Worm (Caenorhabditis elegans) whole organism, L2 larva: ENCODE data around the gene C34D10.5.

ENCODE experiments used
- C34F6.9 ChIP-seq: fragments of 150-350 bp; optimal IDR thresholded peaks from 2 replicates; lab custom pipeline; 2014; ENCODE audit warnings: missing biosample characterization, missing genetic modification characterization
- F13H6.1 ChIP-seq: sonication (generic microtip); optimal IDR thresholded peaks from 2 replicates; lab custom pipeline; 2016; ENCODE audit warnings: missing genetic modification characterization, missing compliant biosample characterization
- Y55F3AM.14 ChIP-seq: fragments of 200-800 bp; sonication (Bioruptor generic); optimal IDR thresholded peaks from 2 replicates; lab custom pipeline; 2018; ENCODE audit warnings: mild to moderate bottlenecking, missing genetic modification characterization, missing compliant biosample characterization
- ZK546.5 ChIP-seq: sonication (generic microtip); optimal IDR thresholded peaks from 2 replicates; lab custom pipeline; 2017; ENCODE audit warnings: missing biosample characterization, missing genetic modification characterization
- blmp-1 ChIP-seq: sonication (generic microtip); optimal IDR thresholded peaks from 2 replicates; lab custom pipeline; 2017; ENCODE audit warnings: missing genetic modification characterization, mild to moderate bottlenecking, missing compliant biosample characterization, antibody characterized with exemption, moderate library complexity; ENCODE audit not compliant: insufficient read depth
- ceh-16 ChIP-seq: fragments of 150-350 bp; optimal IDR thresholded peaks from 2 replicates; lab custom pipeline; 2014; ENCODE audit warnings: missing biosample characterization, missing genetic modification characterization
- crh-2 ChIP-seq: sonication (generic microtip); optimal IDR thresholded peaks from 2 replicates; lab custom pipeline; 2017; ENCODE audit warnings: missing biosample characterization, missing genetic modification characterization
- egl-27 ChIP-seq: sonication (generic microtip); optimal IDR thresholded peaks from 3 replicates; lab custom pipeline; 2017; ENCODE audit warnings: missing biosample characterization, missing genetic modification reagents, missing genetic modification characterization
- elt-1 ChIP-seq: fragments of 150-350 bp; optimal IDR thresholded peaks from 2 replicates; lab custom pipeline; 2014; ENCODE audit warnings: missing biosample characterization, missing genetic modification characterization
- elt-3 ChIP-seq: sonication (generic microtip); optimal IDR thresholded peaks from 2 replicates; lab custom pipeline; 2017; ENCODE audit warnings: missing biosample characterization, missing genetic modification characterization
- fos-1 ChIP-seq: fragments of 150-350 bp; optimal IDR thresholded peaks from 2 replicates; lab custom pipeline; 2014; ENCODE audit warnings: missing biosample characterization, missing genetic modification characterization
- gmeb-1 ChIP-seq: fragments of 150-350 bp; optimal IDR thresholded peaks from 2 replicates; lab custom pipeline; 2014; ENCODE audit warnings: missing biosample characterization, missing genetic modification characterization
- lin-11 ChIP-seq: fragments of 150-350 bp; sonication (generic microtip); optimal IDR thresholded peaks from 2 replicates; lab custom pipeline; 2014; ENCODE audit warnings: missing biosample characterization, missing genetic modification characterization, inconsistent platforms, mixed read lengths
- lin-13 ChIP-seq: fragments of 150-350 bp; optimal IDR thresholded peaks from 2 replicates; lab custom pipeline; 2014; ENCODE audit warnings: missing biosample characterization, missing genetic modification reagents, missing genetic modification characterization
- lin-39 ChIP-seq: fragments of 150-350 bp; optimal IDR thresholded peaks from 2 replicates; lab custom pipeline; 2014; ENCODE audit warnings: missing biosample characterization, missing genetic modification reagents, missing genetic modification characterization
- lsy-2 ChIP-seq, 2 experiments: fragments of 150-350 bp in 1 of 2; sonication (generic microtip) in 1 of 2; optimal IDR thresholded peaks; 2 replicates each; lab custom pipeline; 2014 to 2017; ENCODE audit warnings: missing biosample characterization in 2 of 2, missing genetic modification characterization in 2 of 2
- mab-5 ChIP-seq: fragments of 150-350 bp; optimal IDR thresholded peaks from 2 replicates; lab custom pipeline; 2014; ENCODE audit warnings: missing biosample characterization, missing genetic modification characterization
- mbf-1 ChIP-seq: sonication (generic microtip); optimal IDR thresholded peaks from 2 replicates; lab custom pipeline; 2017; ENCODE audit warnings: missing biosample characterization, missing genetic modification characterization
- mdl-1 ChIP-seq, 2 experiments: fragments of 150-350 bp in 1 of 2; sonication (generic microtip) in 1 of 2; optimal IDR thresholded peaks; 2 replicates each; lab custom pipeline; 2017; ENCODE audit warnings: missing biosample characterization in 2 of 2, missing genetic modification characterization in 2 of 2
- nhr-10 ChIP-seq: sonication (generic microtip); optimal IDR thresholded peaks from 2 replicates; lab custom pipeline; 2017; ENCODE audit warnings: missing biosample characterization, missing genetic modification characterization
- nhr-11 ChIP-seq: fragments of 150-350 bp; optimal IDR thresholded peaks from 2 replicates; lab custom pipeline; 2014; ENCODE audit warnings: missing biosample characterization, missing genetic modification characterization
- nhr-129 ChIP-seq: fragments of 150-350 bp; optimal IDR thresholded peaks from 2 replicates; lab custom pipeline; 2014; ENCODE audit warnings: missing biosample characterization, missing genetic modification characterization
- nhr-21 ChIP-seq: fragments of 150-350 bp; optimal IDR thresholded peaks from 2 replicates; lab custom pipeline; 2014; ENCODE audit warnings: missing biosample characterization, missing genetic modification characterization
- nhr-23 ChIP-seq: fragments of 150-350 bp; optimal IDR thresholded peaks from 2 replicates; lab custom pipeline; 2014; ENCODE audit warnings: missing biosample characterization, missing genetic modification reagents, missing genetic modification characterization
- nhr-25 ChIP-seq: fragments of 150-350 bp; sonication (generic microtip); optimal IDR thresholded peaks from 3 replicates; lab custom pipeline; 2014; ENCODE audit warnings: missing biosample characterization, missing genetic modification characterization
- nhr-6 ChIP-seq: fragments of 150-350 bp; optimal IDR thresholded peaks from 2 replicates; lab custom pipeline; 2014; ENCODE audit warnings: missing biosample characterization, missing genetic modification characterization
- sma-3 ChIP-seq: sonication (generic microtip); optimal IDR thresholded peaks from 2 replicates; lab custom pipeline; 2016; ENCODE audit warnings: missing genetic modification reagents, missing genetic modification characterization, missing compliant biosample characterization
- sma-9 ChIP-seq, 2 experiments: fragments of 150-350 bp in 1 of 2; sonication (generic microtip) in 1 of 2; optimal IDR thresholded peaks; 2 replicates each; lab custom pipeline; 2014 to 2016; ENCODE audit warnings: missing genetic modification characterization in 2 of 2, mild to moderate bottlenecking in 1 of 2, missing biosample characterization in 1 of 2, missing compliant biosample characterization in 1 of 2, missing genetic modification reagents in 1 of 2, moderate library complexity in 1 of 2
- snpc-4 ChIP-seq: fragments of 150-350 bp; optimal IDR thresholded peaks from 2 replicates; lab custom pipeline; 2014; ENCODE audit warnings: missing biosample characterization, missing genetic modification characterization
- unc-39 ChIP-seq: fragments of 150-350 bp; optimal IDR thresholded peaks from 2 replicates; lab custom pipeline; 2014; ENCODE audit warnings: missing biosample characterization, missing genetic modification characterization
- unc-55 ChIP-seq: fragments of 150-350 bp; sonication (generic microtip); optimal IDR thresholded peaks from 3 replicates; lab custom pipeline; 2014; ENCODE audit warnings: missing biosample characterization, missing genetic modification reagents, missing genetic modification characterization
- unc-62 ChIP-seq: fragments of 150-350 bp; optimal IDR thresholded peaks from 2 replicates; lab custom pipeline; 2014; ENCODE audit warnings: missing biosample characterization, missing genetic modification reagents, missing genetic modification characterization
- ztf-1 ChIP-seq: fragments of 200-800 bp; sonication (Bioruptor generic); conservative IDR thresholded peaks from 2 replicates; pipeline ENCODE4 v1.3.6; 2022; ENCODE audit warnings: missing genetic modification characterization, missing compliant biosample characterization
- ztf-4 ChIP-seq: fragments of 150-350 bp; optimal IDR thresholded peaks from 2 replicates; lab custom pipeline; 2014; ENCODE audit warnings: missing biosample characterization, missing genetic modification characterization

Gene C34D10.5

DNA sequence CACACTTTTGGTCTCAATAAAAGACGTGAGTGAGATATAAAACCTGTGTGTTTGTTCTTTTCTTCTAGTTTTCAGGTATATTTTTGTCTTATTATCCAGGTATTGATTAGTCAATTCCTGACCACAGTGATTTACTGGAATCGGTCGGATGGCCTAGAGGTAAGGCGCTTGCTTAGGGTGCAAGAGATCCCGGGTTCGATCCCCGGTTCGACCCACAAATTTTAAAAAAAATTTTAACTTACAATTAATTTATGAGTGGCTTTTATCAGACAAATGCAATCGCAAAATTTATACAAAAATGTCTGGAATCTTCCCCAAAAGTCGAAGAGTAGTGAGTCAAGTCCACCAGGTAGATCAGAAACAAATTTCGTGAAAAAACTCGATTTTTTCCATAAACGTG lies 19.5 kb downstream of the C34D10.5 start:
- TF ChIP-seq mbf-1 (tag; lab: Kevin White, UChicago) (no peak), nhr-23 (tag; lab: Kevin White, UChicago) (no peak), nhr-6 (tag; lab: Kevin White, UChicago) (no peak), elt-3 (tag; lab: Kevin White, UChicago) (no peak), lin-39 (tag; lab: Kevin White, UChicago) (no peak), unc-39 (tag; lab: Kevin White, UChicago) (no peak), Y55F3AM.14 (no peak), nhr-129 (no peak), F13H6.1 (tag; lab: Kevin White, UChicago) (no peak), ztf-1 (GFP tag; lab: Robert Waterston, UW) (no peak), gmeb-1 (no peak), lsy-2 (tag; optimal IDR thresholded peaks at IDR 0.05; lab: Kevin White, UChicago) (no peak), ztf-4 (no peak), blmp-1 (tag; lab: Kevin White, UChicago) (no peak), nhr-11 (no peak), snpc-4 (tag; lab: Kevin White, UChicago) (no peak), sma-3 (no peak)

DNA sequence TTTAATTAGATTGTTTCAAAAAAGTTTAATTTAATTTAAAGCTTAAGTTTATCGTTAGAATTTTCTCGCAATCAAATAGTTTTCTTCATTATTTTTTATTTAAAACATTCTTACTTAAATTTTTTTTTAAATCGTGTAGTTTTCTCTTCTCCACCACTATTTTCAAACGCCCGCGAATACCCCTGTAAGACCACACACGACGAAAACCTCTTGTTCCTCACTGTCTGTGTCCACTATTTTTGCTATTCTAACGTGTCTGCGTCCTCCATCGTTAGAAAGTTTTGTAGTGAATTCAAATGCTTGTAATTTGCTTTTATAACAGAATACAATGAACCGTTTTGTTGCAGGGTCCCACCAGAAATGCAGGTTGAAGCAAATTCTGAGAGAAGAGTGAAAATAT lies 23.1 kb downstream of the C34D10.5 start, which contains the start of gene xol-1:
Gene xol-1, plus strand, starts transcription at position 347 of the 400 bp plus-strand sequence.
- TF ChIP-seq snpc-4 (tag; lab: Kevin White, UChicago) = no peak
- no peak for TF ChIP-seq nhr-23 (tag; lab: Kevin White, UChicago)
- no peak for TF ChIP-seq unc-62 (GFP tag; lab: Kevin White, UChicago)
- no peak for TF ChIP-seq unc-55
- no peak for TF ChIP-seq ZK546.5 (tag; lab: Kevin White, UChicago)
- no peak for TF ChIP-seq C34F6.9 (tag; lab: Kevin White, UChicago)
- no peak for TF ChIP-seq fos-1 (tag; lab: Kevin White, UChicago)
- TF ChIP-seq nhr-10 (tag; lab: Kevin White, UChicago) = no peak
- TF ChIP-seq lin-13 (GFP tag; lab: Kevin White, UChicago) = no peak
- TF ChIP-seq mab-5 (tag; lab: Kevin White, UChicago) = no peak
- TF ChIP-seq mdl-1 (tag; optimal IDR thresholded peaks at IDR 0.05; lab: Kevin White, UChicago) = no peak
- no peak for TF ChIP-seq lin-11 (tag; lab: Kevin White, UChicago)
- no peak for TF ChIP-seq nhr-25 (tag; lab: Kevin White, UChicago)
- no peak for TF ChIP-seq unc-39 (tag; lab: Kevin White, UChicago)
- no peak for TF ChIP-seq nhr-129
- no peak for TF ChIP-seq elt-1 (tag; lab: Kevin White, UChicago)
- TF ChIP-seq nhr-6 (tag; lab: Kevin White, UChicago) = no peak
- no peak for TF ChIP-seq ceh-16
- TF ChIP-seq sma-3 = no peak
- no peak for TF ChIP-seq Y55F3AM.14

DNA sequence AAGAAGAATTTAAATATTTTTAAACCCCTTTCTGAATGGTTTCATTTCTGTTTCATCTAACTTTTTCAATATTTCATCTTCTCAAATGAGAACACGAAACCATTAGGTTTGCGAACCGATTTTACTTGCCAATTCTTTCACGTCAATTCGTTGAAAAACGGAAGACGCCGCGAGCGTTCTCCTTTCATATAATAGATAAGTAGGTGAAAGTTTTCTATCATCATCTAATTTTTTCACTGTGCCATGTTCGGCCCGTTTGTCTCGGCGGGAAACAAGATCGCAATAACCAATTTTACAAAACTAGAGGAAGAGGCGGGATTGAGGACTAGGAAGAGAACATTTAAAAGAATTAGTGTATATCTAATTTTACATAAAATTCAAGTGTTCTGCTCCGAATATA lies 27.3 kb downstream of the C34D10.5 start, which contains the start of gene C18A11.4:
Gene C18A11.4, plus strand, starts transcription at position 367 of the 400 bp plus-strand sequence.
- TF ChIP-seq ceh-16 = no peak
- peak; percentile 79 for TF ChIP-seq blmp-1 (tag; lab: Kevin White, UChicago)

DNA sequence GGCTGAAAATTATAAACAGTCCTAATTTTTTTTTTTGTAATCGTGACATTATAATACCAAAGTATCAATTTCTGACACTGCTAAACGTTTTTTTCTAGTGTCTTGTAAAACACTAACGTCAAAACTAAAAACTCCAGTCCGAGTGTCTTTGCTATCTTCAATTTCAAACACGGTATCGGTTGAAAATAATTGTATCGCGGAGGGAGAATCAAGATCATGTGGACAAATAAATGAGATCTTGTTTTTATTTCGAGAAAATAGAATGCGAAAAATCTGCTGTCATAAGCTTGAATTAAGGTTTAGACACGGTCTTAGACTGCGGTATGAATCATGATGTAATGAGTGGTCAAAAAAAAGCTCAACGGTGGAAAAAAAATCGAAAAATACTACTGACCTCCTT lies 30.8 kb downstream of the C34D10.5 start:
- TF ChIP-seq sma-9 (GFP tag; optimal IDR thresholded peaks at IDR 0.05; lab: Kevin White, UChicago) = peak; percentile 32
- no peak for TF ChIP-seq sma-9 (tag; optimal IDR thresholded peaks at IDR 0.05; lab: Kevin White, UChicago)
- no peak for TF ChIP-seq lin-13 (GFP tag; lab: Kevin White, UChicago)
- no peak for TF ChIP-seq elt-3 (tag; lab: Kevin White, UChicago)
- TF ChIP-seq crh-2 (tag; lab: Kevin White, UChicago) = peak; percentile 46
- TF ChIP-seq sma-3 = peak; percentile 44
- TF ChIP-seq nhr-21 (tag; lab: Kevin White, UChicago) = peak; percentile 36

DNA sequence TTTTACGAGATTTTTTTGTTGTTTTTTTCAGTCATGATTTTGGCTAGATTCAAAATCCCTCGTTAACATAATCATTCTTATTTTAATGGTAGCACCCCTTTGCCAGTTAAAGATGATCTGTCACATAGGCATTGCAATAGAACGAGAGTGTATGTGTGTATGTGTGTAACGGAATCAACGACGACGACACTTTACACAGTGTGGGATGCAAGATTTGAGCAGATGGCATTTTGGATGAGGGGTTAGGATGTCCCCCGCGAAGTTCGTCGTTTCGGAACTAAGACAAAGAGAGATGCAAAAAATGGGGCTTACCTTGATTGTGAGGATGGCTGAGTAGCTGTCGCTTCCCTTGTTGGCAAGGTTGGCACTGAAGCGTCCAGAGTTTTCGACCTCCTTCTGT lies 34.2 kb downstream of the C34D10.5 start:
- TF ChIP-seq lin-11 (tag; lab: Kevin White, UChicago) = no peak
- TF ChIP-seq sma-3 = no peak
- no peak for TF ChIP-seq ztf-4
- TF ChIP-seq nhr-25 (tag; lab: Kevin White, UChicago) = no peak
- TF ChIP-seq ceh-16 = no peak
- no peak for TF ChIP-seq egl-27 (tag; lab: Kevin White, UChicago)
- TF ChIP-seq mab-5 (tag; lab: Kevin White, UChicago) = no peak
- TF ChIP-seq nhr-129 = no peak
- no peak for TF ChIP-seq lin-13 (GFP tag; lab: Kevin White, UChicago)
- no peak for TF ChIP-seq unc-62 (GFP tag; lab: Kevin White, UChicago)
- TF ChIP-seq nhr-11 = no peak
- TF ChIP-seq ZK546.5 (tag; lab: Kevin White, UChicago) = no peak
- no peak for TF ChIP-seq Y55F3AM.14
